Worm (Caenorhabditis elegans): ENCODE data around the gene mel-28.

mel-28 gene

ce11 chrIII:4796536-4796935 lies 10.7 kb downstream of the mel-28 start, which contains the start of gene tag-325:
tag-325 (plus strand) TSS chrIII:4796836.
- no peak for TF ChIP-seq ref-1 (GFP tag; conservative IDR thresholded peaks at IDR 0.05)
- TF ChIP-seq T22C8.4 (GFP tag; IDR thresholded peaks at IDR 0.05): no peak
- TF ChIP-seq med-1 (GFP tag; optimal IDR thresholded peaks at IDR 0.05; ENCODE audit: insufficient read depth): no peak
- no peak for TF ChIP-seq flt-1 (GFP tag; IDR thresholded peaks at IDR 0.05)
- no peak for TF ChIP-seq cog-1 (tag; optimal IDR thresholded peaks at IDR 0.05)
- no peak for TF ChIP-seq tab-1 (GFP tag; IDR thresholded peaks at IDR 0.05)
- TF ChIP-seq ztf-23 (GFP tag; IDR thresholded peaks at IDR 0.05): no peak
- TF ChIP-seq klf-2 (GFP tag; conservative IDR thresholded peaks at IDR 0.05): no peak
- no peak for TF ChIP-seq ztf-29 (GFP tag; IDR thresholded peaks at IDR 0.05)

ce11 chrIII:4802707-4803106 lies 16.8 kb downstream of the mel-28 start, which contains the start of gene metl-5:
metl-5 (plus strand) TSS chrIII:4803007.
- no peak for TF ChIP-seq ztf-29 (GFP tag; IDR thresholded peaks at IDR 0.05)
- TF ChIP-seq tab-1 (GFP tag; IDR thresholded peaks at IDR 0.05): no peak
- TF ChIP-seq med-1 (GFP tag; optimal IDR thresholded peaks at IDR 0.05; ENCODE audit: insufficient read depth): no peak
- no peak for TF ChIP-seq flt-1 (GFP tag; IDR thresholded peaks at IDR 0.05)
- TF ChIP-seq ref-1 (GFP tag; conservative IDR thresholded peaks at IDR 0.05): no peak
- no peak for TF ChIP-seq T22C8.4 (GFP tag; IDR thresholded peaks at IDR 0.05)
- no peak for TF ChIP-seq cog-1 (tag; optimal IDR thresholded peaks at IDR 0.05)
- no peak for TF ChIP-seq ztf-23 (GFP tag; IDR thresholded peaks at IDR 0.05)
- TF ChIP-seq klf-2 (GFP tag; conservative IDR thresholded peaks at IDR 0.05): no peak

ce11 chrIII:4806345-4806744 lies 20.5 kb downstream of the mel-28 start:
- TF ChIP-seq T22C8.4 (GFP tag; IDR thresholded peaks at IDR 0.05) (no peak), med-1 (GFP tag; optimal IDR thresholded peaks at IDR 0.05; ENCODE audit: insufficient read depth) (no peak)

ce11 chrIII:4808089-4808488 lies 22.2 kb downstream of the mel-28 start:
- no peak for TF ChIP-seq T22C8.4 (GFP tag; IDR thresholded peaks at IDR 0.05)
- no peak for TF ChIP-seq ztf-23 (GFP tag; IDR thresholded peaks at IDR 0.05)
- no peak for TF ChIP-seq ref-1 (GFP tag; conservative IDR thresholded peaks at IDR 0.05)
- TF ChIP-seq flt-1 (GFP tag; IDR thresholded peaks at IDR 0.05): no peak
- no peak for TF ChIP-seq ztf-29 (GFP tag; IDR thresholded peaks at IDR 0.05)
- no peak for TF ChIP-seq klf-2 (GFP tag; conservative IDR thresholded peaks at IDR 0.05)
- no peak for TF ChIP-seq tab-1 (GFP tag; IDR thresholded peaks at IDR 0.05)
- no peak for TF ChIP-seq med-1 (GFP tag; optimal IDR thresholded peaks at IDR 0.05; ENCODE audit: insufficient read depth)
- no peak for TF ChIP-seq cog-1 (tag; optimal IDR thresholded peaks at IDR 0.05)

- no peak for TF ChIP-seq ztf-29 (GFP tag; IDR thresholded peaks at IDR 0.05)
- TF ChIP-seq cog-1 (tag; optimal IDR thresholded peaks at IDR 0.05): no peak
- no peak for TF ChIP-seq ref-1 (GFP tag; conservative IDR thresholded peaks at IDR 0.05)
- no peak for TF ChIP-seq T22C8.4 (GFP tag; IDR thresholded peaks at IDR 0.05)
- TF ChIP-seq tab-1 (GFP tag; IDR thresholded peaks at IDR 0.05): no peak
- no peak for TF ChIP-seq klf-2 (GFP tag; conservative IDR thresholded peaks at IDR 0.05)
- TF ChIP-seq ztf-23 (GFP tag; IDR thresholded peaks at IDR 0.05): no peak
- TF ChIP-seq med-1 (GFP tag; optimal IDR thresholded peaks at IDR 0.05; ENCODE audit: insufficient read depth): no peak
- no peak for TF ChIP-seq flt-1 (GFP tag; IDR thresholded peaks at IDR 0.05)
These were observed 23.8 kb downstream of the mel-28 start, which contains the start of gene pal-1 for ce11 chrIII:4809526-4810153. pal-1 (minus strand) TSS chrIII:4809576.

ce11 chrIII:4811195-4811594 lies 25.3 kb downstream of the mel-28 start, which contains the start of gene C38D4.7:
C38D4.7 (minus strand) TSS chrIII:4811295.
- no peak for TF ChIP-seq T22C8.4 (GFP tag; IDR thresholded peaks at IDR 0.05)
- TF ChIP-seq med-1 (GFP tag; optimal IDR thresholded peaks at IDR 0.05; ENCODE audit: insufficient read depth): no peak
- TF ChIP-seq tab-1 (GFP tag; IDR thresholded peaks at IDR 0.05): no peak
- TF ChIP-seq flt-1 (GFP tag; IDR thresholded peaks at IDR 0.05): no peak
- TF ChIP-seq klf-2 (GFP tag; conservative IDR thresholded peaks at IDR 0.05): no peak
- no peak for TF ChIP-seq cog-1 (tag; optimal IDR thresholded peaks at IDR 0.05)
- no peak for TF ChIP-seq ztf-23 (GFP tag; IDR thresholded peaks at IDR 0.05)
- no peak for TF ChIP-seq ztf-29 (GFP tag; IDR thresholded peaks at IDR 0.05)
- TF ChIP-seq ref-1 (GFP tag; conservative IDR thresholded peaks at IDR 0.05): no peak

ce11 chrIII:4814730-4815129 lies 28.9 kb downstream of the mel-28 start, which contains the start of gene arl-6:
arl-6 (minus strand) TSS chrIII:4814830.
- TF ChIP-seq ztf-23 (GFP tag; IDR thresholded peaks at IDR 0.05) (no peak), flt-1 (GFP tag; IDR thresholded peaks at IDR 0.05) (no peak), ref-1 (GFP tag; conservative IDR thresholded peaks at IDR 0.05) (no peak), med-1 (GFP tag; optimal IDR thresholded peaks at IDR 0.05; ENCODE audit: insufficient read depth) (no peak), ztf-29 (GFP tag; IDR thresholded peaks at IDR 0.05) (no peak), tab-1 (GFP tag; IDR thresholded peaks at IDR 0.05) (no peak), T22C8.4 (GFP tag; IDR thresholded peaks at IDR 0.05) (no peak), klf-2 (GFP tag; conservative IDR thresholded peaks at IDR 0.05) (no peak), cog-1 (tag; optimal IDR thresholded peaks at IDR 0.05) (no peak)

- TF ChIP-seq ztf-29 (GFP tag; IDR thresholded peaks at IDR 0.05) (no peak), T22C8.4 (GFP tag; IDR thresholded peaks at IDR 0.05) (no peak)
These were observed 31.4 kb downstream of the mel-28 start, which contains the start of gene F26A1.4 for ce11 chrIII:4817240-4817639. F26A1.4 (plus strand) TSS chrIII:4817540.

ce11 chrIII:4819843-4820242 lies 34.0 kb downstream of the mel-28 start, which contains the start of gene F26A1.7:
F26A1.7 (minus strand) TSS chrIII:4819943.
- TF ChIP-seq T22C8.4 (GFP tag; IDR thresholded peaks at IDR 0.05) (no peak), klf-2 (GFP tag; conservative IDR thresholded peaks at IDR 0.05) (no peak), flt-1 (GFP tag; IDR thresholded peaks at IDR 0.05) (no peak), med-1 (GFP tag; optimal IDR thresholded peaks at IDR 0.05; ENCODE audit: insufficient read depth) (no peak), cog-1 (tag; optimal IDR thresholded peaks at IDR 0.05) (no peak), ztf-29 (GFP tag; IDR thresholded peaks at IDR 0.05) (no peak)

- TF ChIP-seq tab-1 (GFP tag; IDR thresholded peaks at IDR 0.05): no peak
These were observed 36.3 kb downstream of the mel-28 start, which contains the start of gene F26A1.8 for ce11 chrIII:4822140-4822539. F26A1.8 (minus strand) TSS chrIII:4822240.
